Worm (Caenorhabditis elegans): ENCODE results near the gene zip-2.

zip-2 gene

DNA sequence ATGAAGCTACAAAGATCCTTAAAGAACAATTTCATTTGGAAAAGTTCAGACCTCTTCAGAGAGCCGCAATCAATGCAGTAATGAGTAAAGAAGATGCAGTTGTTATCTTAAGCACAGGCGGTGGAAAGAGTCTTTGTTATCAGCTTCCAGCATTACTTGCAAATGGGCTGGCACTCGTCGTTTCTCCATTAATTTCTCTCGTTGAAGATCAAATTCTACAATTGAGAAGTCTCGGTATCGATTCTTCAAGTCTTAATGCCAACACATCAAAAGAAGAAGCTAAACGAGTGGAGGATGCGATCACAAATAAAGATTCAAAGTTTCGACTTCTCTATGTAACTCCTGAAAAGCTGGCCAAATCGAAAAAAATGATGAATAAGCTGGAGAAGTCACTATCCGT lies 24.1 kb downstream of the zip-2 start:
- TF ChIP-seq nhr-76 (tag; optimal IDR thresholded peaks at IDR 0.05) (no peak), lir-3 (tag; optimal IDR thresholded peaks at IDR 0.05) (no peak), aha-1 (tag) (peak; percentile 90), unc-39 (tag; optimal IDR thresholded peaks at IDR 0.05) (no peak), madf-9 (GFP tag; conservative IDR thresholded peaks at IDR 0.05) (no peak), nhr-77 (tag; optimal IDR thresholded peaks at IDR 0.05) (no peak)

DNA sequence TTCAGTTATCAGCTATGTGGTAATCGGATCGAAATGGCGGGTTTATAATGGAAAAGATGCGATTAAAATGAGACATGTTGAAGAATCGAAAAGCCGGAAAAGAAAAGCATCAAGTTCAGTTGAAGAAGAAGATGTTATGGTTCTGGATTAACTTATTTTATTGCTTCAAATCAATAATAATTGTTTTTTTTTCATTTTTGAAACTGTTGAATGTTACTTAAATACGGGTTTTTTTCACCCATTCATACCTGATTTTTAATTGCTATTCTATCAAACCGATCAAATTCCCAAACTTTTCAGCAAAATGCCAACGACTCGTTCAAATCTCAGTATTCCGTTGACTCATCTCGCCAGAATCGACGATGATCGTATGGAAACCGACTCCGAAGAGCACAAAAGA lies 27.1 kb downstream of the zip-2 start, which contains the start of gene exos-4.2:
exos-4.2 (plus strand) TSS at position 301 of the 400 bp plus-strand sequence.
- TF ChIP-seq unc-130 (GFP tag; optimal IDR thresholded peaks at IDR 0.05) (no peak), pha-4 (GFP tag; IDR thresholded peaks at IDR 0.05) (no peak), pha-4 (tag; optimal IDR thresholded peaks at IDR 0.05) (no peak), lin-15B (tag; optimal IDR thresholded peaks at IDR 0.05) (no peak), zfp-2 (tag; optimal IDR thresholded peaks at IDR 0.05) (no peak), ceh-62 (tag; optimal IDR thresholded peaks at IDR 0.05) (no peak), nhr-111 (GFP tag; optimal IDR thresholded peaks at IDR 0.05) (no peak), nhr-6 (tag; optimal IDR thresholded peaks at IDR 0.05) (no peak), php-3 (GFP tag; IDR thresholded peaks at IDR 0.05) (no peak), zip-11 (GFP tag; IDR thresholded peaks at IDR 0.05) (no peak), mdl-1 (tag; optimal IDR thresholded peaks at IDR 0.05) (no peak), R02D3.7 (tag; optimal IDR thresholded peaks at IDR 0.05) (no peak), aly-2 (tag; optimal IDR thresholded peaks at IDR 0.05) (no peak)

DNA sequence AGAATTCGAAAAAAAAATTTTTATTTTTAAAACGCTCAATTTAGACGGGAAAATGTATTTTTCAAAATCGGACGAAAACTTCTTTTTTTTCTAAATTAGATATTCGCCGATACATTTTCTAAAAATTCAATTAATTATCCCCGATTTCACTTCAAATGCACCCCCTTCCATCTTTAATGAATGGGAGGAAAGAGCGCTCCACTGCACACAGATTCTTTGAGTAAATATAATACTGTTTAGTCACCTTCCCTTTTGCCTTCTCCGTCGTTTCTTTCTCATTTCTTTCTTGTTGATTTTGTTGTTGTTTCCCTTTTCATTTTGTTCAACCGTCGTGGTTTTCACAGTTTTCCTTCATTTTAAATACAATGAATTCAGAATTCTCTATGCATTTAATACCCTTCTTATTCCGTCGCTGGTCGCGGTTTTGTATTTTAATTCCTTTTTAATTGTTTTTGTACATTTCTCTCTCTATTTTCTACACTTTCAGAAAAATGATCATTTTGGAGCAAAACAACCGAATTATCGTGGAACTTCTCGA lies 29.1 kb downstream of the zip-2 start, which contains the start of gene arx-4:
arx-4 (plus strand) TSS at position 488 of the 538 bp plus-strand sequence.
- TF ChIP-seq lin-29 (GFP tag; IDR thresholded peaks at IDR 0.05), result no peak
- no peak for TF ChIP-seq gei-8 (GFP tag; optimal IDR thresholded peaks at IDR 0.05)
- TF ChIP-seq nhr-25 (tag; optimal IDR thresholded peaks at IDR 0.05; ENCODE audit: borderline replicate concordance, insufficient read depth), result no peak
- peak; percentile 50 for TF ChIP-seq lin-38 (GFP tag; IDR thresholded peaks at IDR 0.05)
- no peak for TF ChIP-seq pha-4 (GFP tag; IDR thresholded peaks at IDR 0.05)
- peak; percentile 34 for TF ChIP-seq pha-4 (tag; optimal IDR thresholded peaks at IDR 0.05)
- peak; percentile 89 for TF ChIP-seq aha-1 (tag)
- TF ChIP-seq daf-16 (GFP tag; optimal IDR thresholded peaks at IDR 0.05), result no peak
- TF ChIP-seq daf-16 (tag; optimal IDR thresholded peaks at IDR 0.05), result peak; percentile 36
- no peak for TF ChIP-seq rbr-2 (tag; optimal IDR thresholded peaks at IDR 0.05)
- no peak for TF ChIP-seq lin-1 (GFP tag; IDR thresholded peaks at IDR 0.05)
- TF ChIP-seq zip-11 (GFP tag; IDR thresholded peaks at IDR 0.05), result no peak
- no peak for TF ChIP-seq mep-1 (tag; optimal IDR thresholded peaks at IDR 0.05)
- no peak for TF ChIP-seq unc-130 (GFP tag; optimal IDR thresholded peaks at IDR 0.05)
- TF ChIP-seq dve-1 (tag; optimal IDR thresholded peaks at IDR 0.05; ENCODE audit: insufficient read depth), result peak; percentile 7
- peak; percentile 40 for TF ChIP-seq mes-2 (tag; optimal IDR thresholded peaks at IDR 0.05; ENCODE audit: poor library complexity, severe bottlenecking)

DNA sequence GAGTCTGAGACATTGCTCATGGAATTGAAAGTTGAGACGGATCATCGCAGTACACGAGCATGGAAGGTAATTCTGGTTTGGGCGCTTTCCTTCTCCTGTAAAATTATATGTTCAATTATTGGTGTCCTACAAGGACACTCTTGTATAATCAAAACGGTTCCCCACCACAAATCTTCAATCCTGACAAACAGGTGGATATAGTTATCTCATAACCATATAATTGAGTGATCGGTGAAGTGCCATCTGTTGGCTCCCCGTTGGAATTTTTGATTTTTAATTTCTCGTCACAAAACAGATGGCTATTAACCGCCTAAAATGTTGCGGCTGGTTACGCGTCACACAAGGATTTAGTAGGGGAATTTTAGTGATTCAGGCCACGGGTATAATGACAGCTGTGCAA lies 36.1 kb downstream of the zip-2 start:
- peak; percentile 84 for TF ChIP-seq aha-1 (tag)
- TF ChIP-seq F44E2.7 (GFP tag; IDR thresholded peaks at IDR 0.05), result no peak

DNA sequence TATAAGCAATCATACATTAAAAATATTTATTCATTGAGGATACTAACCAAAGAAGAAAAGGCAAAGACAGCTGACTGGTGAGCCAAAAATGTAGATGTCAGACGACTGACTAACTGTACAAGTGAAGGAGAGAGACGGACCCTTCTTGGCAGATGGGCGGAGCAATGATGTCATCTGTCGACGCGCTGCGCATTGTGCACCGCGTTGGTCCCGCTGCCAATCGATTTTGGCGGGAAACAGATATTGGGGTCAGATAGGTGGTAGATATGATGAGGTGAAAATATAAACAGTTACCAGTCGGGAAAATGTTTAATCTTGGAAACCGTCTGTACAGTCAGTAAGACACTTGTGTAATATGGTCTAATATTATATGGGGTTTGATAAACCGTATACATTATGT lies 37.1 kb downstream of the zip-2 start, which contains the start of gene T24C4.2:
T24C4.2 (minus strand) TSS at position 101 of the 400 bp plus-strand sequence.
- TF ChIP-seq lin-39 (tag; optimal IDR thresholded peaks at IDR 0.05) (no peak), daf-19 (GFP tag; conservative IDR thresholded peaks at IDR 0.05) (no peak), daf-8 (GFP tag; IDR thresholded peaks at IDR 0.05) (no peak), ceh-20 (GFP tag; IDR thresholded peaks at IDR 0.05) (no peak), D1046.2 (GFP tag; IDR thresholded peaks at IDR 0.05) (no peak)

Data from whole organism, L4 larva.